Fruit fly (Drosophila melanogaster): Measurements from ENCODE around the gene Flo2.
A peak's percentile ranks its signal among the peaks of the same experiment; 100 is the strongest.

DNA sequence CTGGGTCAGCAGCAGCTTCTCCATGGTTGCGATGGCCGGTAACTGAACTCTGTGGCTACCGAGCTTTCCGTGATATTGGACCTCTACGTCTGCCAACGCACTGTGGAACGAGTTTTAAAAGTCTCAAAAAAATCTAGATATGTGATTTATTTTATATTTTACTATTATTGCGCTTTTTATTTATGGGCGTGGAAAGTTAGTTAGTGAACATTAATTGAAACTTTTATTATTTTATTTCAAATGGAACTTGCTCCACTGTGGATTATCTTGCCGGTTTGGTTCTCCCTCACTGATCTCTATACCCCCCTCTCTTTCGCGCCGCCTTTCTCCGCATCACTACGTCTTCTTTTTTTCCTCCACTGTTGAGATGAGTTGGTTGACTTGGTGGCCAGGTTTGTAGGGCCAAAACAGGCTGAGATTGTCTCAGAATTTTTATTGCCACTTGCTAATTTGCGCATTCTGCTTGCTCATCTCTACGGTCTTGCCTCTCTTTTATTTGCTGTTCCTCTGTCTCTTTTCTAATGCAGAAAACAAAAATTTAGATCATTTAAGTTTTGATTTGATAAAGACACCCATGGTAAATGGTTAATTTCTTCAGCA lies 9.7 kb downstream of the Flo2 start, which contains the start of gene CG9522:
- peak; percentile 72 for TF ChIP-seq CG32121 (GFP tag; IDR thresholded peaks at IDR 0.05)
- TF ChIP-seq CG8301 (tag; optimal IDR thresholded peaks at IDR 0.05) = peak; percentile 91
- TF ChIP-seq Pif1B (GFP tag; optimal IDR thresholded peaks at IDR 0.05) = peak; percentile 88
- TF ChIP-seq EcR (GFP tag; optimal IDR thresholded peaks at IDR 0.05) = peak; percentile 77
- TF ChIP-seq CG9948 (tag; optimal IDR thresholded peaks at IDR 0.05) = peak; percentile 84
- TF ChIP-seq CG13204 (GFP tag; optimal IDR thresholded peaks at IDR 0.05) = peak; percentile 73
- peak; percentile 83 for TF ChIP-seq CG8159 (tag; optimal IDR thresholded peaks at IDR 0.05)
- peak; percentile 57 for TF ChIP-seq Snoo (tag; optimal IDR thresholded peaks at IDR 0.05)
- peak; percentile 38 for TF ChIP-seq D1 (tag; optimal IDR thresholded peaks at IDR 0.05)
- TF ChIP-seq Pif1A (GFP tag; optimal IDR thresholded peaks at IDR 0.05) = peak; percentile 88
- peak; percentile 93 for TF ChIP-seq CG14655 (GFP tag; optimal IDR thresholded peaks at IDR 0.05)
- TF ChIP-seq CG17806 (tag; optimal IDR thresholded peaks at IDR 0.05) = peak; percentile 82
